Fruit fly (Drosophila melanogaster) whole organism: Measurements from ENCODE around the gene HDAC4.

ENCODE experiments used
- CG8478 ChIP-seq: fragments of >200 bp; optimal IDR thresholded peaks from 2 replicates; lab custom pipeline; 2018; ENCODE audit warnings: inconsistent platforms
- Dll ChIP-seq: fragments of >200 bp; optimal IDR thresholded peaks from 2 replicates; lab custom pipeline; 2017
- EcR ChIP-seq, 2 experiments: fragments of >200 bp; optimal IDR thresholded peaks; 2 replicates each; lab custom pipeline; 2017; ENCODE audit warnings: missing biosample characterization in 2 of 2, missing genetic modification characterization in 2 of 2, missing genetic modification reagents in 2 of 2
- pan ChIP-seq: fragments of >200 bp; optimal IDR thresholded peaks from 2 replicates; lab custom pipeline; 2017
- psq ChIP-seq: fragments of >200 bp; optimal IDR thresholded peaks from 2 replicates; lab custom pipeline; 2017
- usp ChIP-seq: fragments of >200 bp; optimal IDR thresholded peaks from 2 replicates; lab custom pipeline; 2017; ENCODE audit warnings: missing biosample characterization, missing genetic modification characterization, mixed read lengths

The HDAC4 gene

dm6 chrX:13256967-13257366 lies 28.5 kb downstream of the HDAC4 start:
- no peak for TF ChIP-seq Dll
- no peak for TF ChIP-seq pan
- TF ChIP-seq usp (GFP tag; lab: Kevin White, UChicago) = no peak
- TF ChIP-seq psq = no peak
- TF ChIP-seq EcR (GFP tag; optimal IDR thresholded peaks at IDR 0.05; lab: Kevin White, UChicago) = no peak
- no peak for TF ChIP-seq CG8478 (lab: Kevin White, UChicago)

dm6 chrX:13254442-13254841 lies 31.0 kb downstream of the HDAC4 start:
- no peak for TF ChIP-seq pan
- TF ChIP-seq CG8478 (lab: Kevin White, UChicago) = no peak
- TF ChIP-seq Dll = no peak
- no peak for TF ChIP-seq usp (GFP tag; lab: Kevin White, UChicago)
- no peak for TF ChIP-seq EcR (GFP tag; optimal IDR thresholded peaks at IDR 0.05; lab: Kevin White, UChicago)
- no peak for TF ChIP-seq psq

dm6 chrX:13253062-13253724 lies 32.2 kb downstream of the HDAC4 start:
- TF ChIP-seq pan (no peak), CG8478 (lab: Kevin White, UChicago) (no peak), Dll (no peak), psq (no peak), usp (GFP tag; lab: Kevin White, UChicago) (no peak), EcR (GFP tag; optimal IDR thresholded peaks at IDR 0.05; lab: Kevin White, UChicago) (no peak)

- TF ChIP-seq EcR (GFP tag; optimal IDR thresholded peaks at IDR 0.05; lab: Kevin White, UChicago) (no peak), CG8478 (lab: Kevin White, UChicago) (no peak), psq (no peak), pan (no peak), usp (GFP tag; lab: Kevin White, UChicago) (no peak), Dll (no peak)
Observed at dm6 chrX:13251310-13251709, 34.1 kb downstream of the HDAC4 start.

dm6 chrX:13249732-13250395 lies 35.6 kb downstream of the HDAC4 start:
- TF ChIP-seq Dll = no peak
- TF ChIP-seq usp (GFP tag; lab: Kevin White, UChicago) = no peak
- TF ChIP-seq psq = no peak
- TF ChIP-seq pan = no peak
- no peak for TF ChIP-seq CG8478 (lab: Kevin White, UChicago)
- no peak for TF ChIP-seq EcR (GFP tag; optimal IDR thresholded peaks at IDR 0.05; lab: Kevin White, UChicago)

dm6 chrX:13248515-13248914 lies 36.9 kb downstream of the HDAC4 start:
- TF ChIP-seq pan (no peak), usp (GFP tag; lab: Kevin White, UChicago) (no peak), CG8478 (lab: Kevin White, UChicago) (no peak), Dll (no peak), psq (no peak), EcR (GFP tag; optimal IDR thresholded peaks at IDR 0.05; lab: Kevin White, UChicago) (no peak)

- no peak for TF ChIP-seq psq
- TF ChIP-seq pan = no peak
- no peak for TF ChIP-seq EcR (GFP tag; optimal IDR thresholded peaks at IDR 0.05; lab: Kevin White, UChicago)
- TF ChIP-seq usp (GFP tag; lab: Kevin White, UChicago) = no peak
- TF ChIP-seq Dll = no peak
- no peak for TF ChIP-seq CG8478 (lab: Kevin White, UChicago)
Observed at dm6 chrX:13247789-13248188, 37.6 kb downstream of the HDAC4 start.

dm6 chrX:13245767-13246166 lies 39.7 kb downstream of the HDAC4 start:
- TF ChIP-seq CG8478 (lab: Kevin White, UChicago) (no peak), pan (no peak), Dll (no peak), EcR (GFP tag; optimal IDR thresholded peaks at IDR 0.05; lab: Kevin White, UChicago) (no peak), psq (no peak), usp (GFP tag; lab: Kevin White, UChicago) (no peak)

dm6 chrX:13244462-13244861 lies 41.0 kb downstream of the HDAC4 start:
- TF ChIP-seq Dll (no peak), psq (no peak), usp (GFP tag; lab: Kevin White, UChicago) (no peak), EcR (GFP tag; optimal IDR thresholded peaks at IDR 0.05; lab: Kevin White, UChicago) (no peak), CG8478 (lab: Kevin White, UChicago) (no peak), pan (no peak)

dm6 chrX:13243726-13244323 lies 41.6 kb downstream of the HDAC4 start:
- TF ChIP-seq CG8478 (lab: Kevin White, UChicago) (no peak), Dll (no peak), psq (no peak)

- TF ChIP-seq psq (no peak), usp (GFP tag; lab: Kevin White, UChicago) (no peak), EcR (GFP tag; optimal IDR thresholded peaks at IDR 0.05; lab: Kevin White, UChicago) (no peak), Dll (no peak), CG8478 (lab: Kevin White, UChicago) (no peak), pan (no peak)
Observed at dm6 chrX:13240812-13241211, 44.6 kb downstream of the HDAC4 start.

- TF ChIP-seq psq (no peak), usp (GFP tag; lab: Kevin White, UChicago) (no peak), CG8478 (lab: Kevin White, UChicago) (no peak), pan (no peak), Dll (no peak), EcR (GFP tag; optimal IDR thresholded peaks at IDR 0.05; lab: Kevin White, UChicago) (no peak)
Observed at dm6 chrX:13238294-13238917, 47.0 kb downstream of the HDAC4 start.
